Worm (Caenorhabditis elegans) whole organism, young adult: Measurements from ENCODE around the gene srbc-67.

ENCODE experiments used
- D2030.7 ChIP-seq: fragments of 200-800 bp; sonication (Bioruptor generic); IDR thresholded peaks from 2 replicates; pipeline ENCODE4 v1.3.6; 2022; ENCODE audit warnings: missing genetic modification reagents, missing genetic modification characterization, missing compliant biosample characterization
- K11D2.4 ChIP-seq: fragments of 200-800 bp; sonication (Bioruptor generic); IDR thresholded peaks from 2 replicates; pipeline ENCODE4 v1.3.6; 2022; ENCODE audit warnings: missing genetic modification reagents, missing genetic modification characterization, missing compliant biosample characterization
- ccch-3 ChIP-seq: fragments of 200-800 bp; sonication (Bioruptor generic); optimal IDR thresholded peaks from 2 replicates; lab custom pipeline; 2018; ENCODE audit warnings: mild to moderate bottlenecking, missing genetic modification characterization, missing compliant biosample characterization
- lag-1 ChIP-seq: fragments of 200-800 bp; sonication (Bioruptor generic); IDR thresholded peaks from 2 replicates; pipeline ENCODE4 v1.3.6; 2022; ENCODE audit warnings: missing genetic modification reagents, missing genetic modification characterization, missing compliant biosample characterization
- lin-35 ChIP-seq, 3 experiments: fragments of 150-350 bp in 2 of 3; sonication (generic microtip) in 1 of 3; optimal IDR thresholded peaks; 2 replicates each; lab custom pipeline; 2014 to 2018; ENCODE audit warnings: missing biosample characterization in 3 of 3, missing genetic modification characterization in 3 of 3, missing genetic modification reagents in 3 of 3

ce11 chrV:3580385-3580784, 39.4 kb upstream of the srbc-67 start:
- TF ChIP-seq lag-1 (GFP tag; lab: Robert Waterston, UW) (no peak), lin-35 (GFP tag; optimal IDR thresholded peaks at IDR 0.05; lab: Kevin White, UChicago) (no peak), D2030.7 (GFP tag; lab: Robert Waterston, UW) (no peak), K11D2.4 (GFP tag; lab: Robert Waterston, UW) (no peak), ccch-3 (GFP tag; lab: Kevin White, UChicago) (no peak)
